Worm (Caenorhabditis elegans) whole organism, L4 larva: ENCODE data around the gene ran-1.
A peak's percentile ranks its signal among the peaks of the same experiment; 100 is the strongest.

ENCODE experiments used
- D1046.2 ChIP-seq: fragments of 200-800 bp; sonication (Bioruptor generic); IDR thresholded peaks from 2 replicates; pipeline ENCODE4 v1.3.6; 2022; ENCODE audit warnings: missing genetic modification characterization, missing compliant biosample characterization
- F10B5.3 ChIP-seq: sonication (generic microtip); optimal IDR thresholded peaks from 2 replicates; lab custom pipeline; 2016; ENCODE audit warnings: mild to moderate bottlenecking, missing genetic modification characterization, missing compliant biosample characterization
- F37D6.2 ChIP-seq: sonication (generic microtip); optimal IDR thresholded peaks from 2 replicates; lab custom pipeline; 2016; ENCODE audit warnings: mild to moderate bottlenecking, missing genetic modification characterization, missing compliant biosample characterization
- T26A8.4 ChIP-seq: fragments of 200-800 bp; sonication (Bioruptor generic); IDR thresholded peaks from 2 replicates; pipeline ENCODE4 v1.3.6; 2022; ENCODE audit warnings: missing genetic modification characterization, missing compliant biosample characterization
- Y48G9A.11 ChIP-seq: fragments of 200-800 bp; sonication (Bioruptor generic); IDR thresholded peaks from 2 replicates; pipeline ENCODE4 v1.3.6; 2022; ENCODE audit warnings: missing genetic modification reagents, missing genetic modification characterization, missing compliant biosample characterization
- Y75B8A.6 ChIP-seq: fragments of 200-800 bp; sonication (Bioruptor generic); IDR thresholded peaks from 2 replicates; pipeline ENCODE4 v1.3.6; 2022; ENCODE audit warnings: missing genetic modification reagents, missing genetic modification characterization, missing compliant biosample characterization
- aha-1 ChIP-seq: fragments of 150-350 bp; peaks from one replicate; lab custom pipeline; 2014; ENCODE audit warnings: missing biosample characterization, missing genetic modification characterization
- ama-1 ChIP-seq: fragments of 150-350 bp; optimal IDR thresholded peaks from 2 replicates; lab custom pipeline; 2014; ENCODE audit warnings: inconsistent platforms, mixed read lengths
- arid-1 ChIP-seq: fragments of 200-800 bp; sonication (Bioruptor generic); conservative IDR thresholded peaks from 2 replicates; pipeline ENCODE4 v1.3.6; 2022; ENCODE audit warnings: missing genetic modification reagents, missing genetic modification characterization, missing compliant biosample characterization
- ceh-32 ChIP-seq: sonication (generic microtip); optimal IDR thresholded peaks from 2 replicates; lab custom pipeline; 2016; ENCODE audit warnings: mild to moderate bottlenecking, missing genetic modification characterization, missing compliant biosample characterization; ENCODE audit not compliant: poor library complexity
- ceh-44 ChIP-seq: fragments of 200-800 bp; sonication (Bioruptor generic); IDR thresholded peaks from 2 replicates; pipeline ENCODE4 v1.3.6; 2022; ENCODE audit warnings: missing genetic modification reagents, missing genetic modification characterization, missing compliant biosample characterization
- ceh-82 ChIP-seq: sonication (generic microtip); optimal IDR thresholded peaks from 2 replicates; lab custom pipeline; 2017; ENCODE audit warnings: missing biosample characterization, missing genetic modification characterization
- ces-1 ChIP-seq: fragments of 150-350 bp; sonication (generic microtip); optimal IDR thresholded peaks from 4 replicates; lab custom pipeline; 2014; ENCODE audit warnings: missing biosample characterization, missing genetic modification reagents, missing genetic modification characterization
- daf-12 ChIP-seq: fragments of 150-350 bp; optimal IDR thresholded peaks from 2 replicates; lab custom pipeline; 2014; ENCODE audit warnings: missing biosample characterization, missing genetic modification reagents, missing genetic modification characterization
- daf-16 ChIP-seq, 3 experiments: sonication (generic microtip); optimal IDR thresholded peaks; 2 replicates each; lab custom pipeline; 2016 to 2017; ENCODE audit warnings: missing genetic modification characterization in 3 of 3, missing genetic modification reagents in 3 of 3, mild to moderate bottlenecking in 2 of 3, missing compliant biosample characterization in 2 of 3, missing biosample characterization in 1 of 3, moderate library complexity in 1 of 3
- daf-19 ChIP-seq: fragments of 200-800 bp; sonication (Bioruptor generic); conservative IDR thresholded peaks from 2 replicates; pipeline ENCODE4 v1.3.6; 2022; ENCODE audit warnings: missing genetic modification characterization, missing compliant biosample characterization
- duxl-1 ChIP-seq: sonication (generic microtip); optimal IDR thresholded peaks from 2 replicates; lab custom pipeline; 2016; ENCODE audit warnings: mild to moderate bottlenecking, missing genetic modification characterization, moderate library complexity, missing compliant biosample characterization; ENCODE audit not compliant: poor library complexity
- fkh-10 ChIP-seq: fragments of 150-350 bp; optimal IDR thresholded peaks from 2 replicates; lab custom pipeline; 2014; ENCODE audit warnings: missing biosample characterization, missing genetic modification reagents, missing genetic modification characterization
- fos-1 ChIP-seq: fragments of 150-350 bp; optimal IDR thresholded peaks from 2 replicates; lab custom pipeline; 2014; ENCODE audit warnings: missing biosample characterization, missing genetic modification characterization
- hlh-11 ChIP-seq: fragments of 200-800 bp; sonication (Bioruptor generic); optimal IDR thresholded peaks from 2 replicates; lab custom pipeline; 2018; ENCODE audit warnings: mild to moderate bottlenecking, missing genetic modification characterization, missing compliant biosample characterization
- lin-13 ChIP-seq: fragments of 150-350 bp; optimal IDR thresholded peaks from 2 replicates; lab custom pipeline; 2014; ENCODE audit warnings: missing biosample characterization, missing genetic modification reagents, missing genetic modification characterization
- lin-38 ChIP-seq: fragments of 200-800 bp; sonication (Bioruptor generic); IDR thresholded peaks from 2 replicates; pipeline ENCODE4 v1.3.6; 2022; ENCODE audit warnings: missing genetic modification reagents, missing genetic modification characterization, missing compliant biosample characterization
- lin-39 ChIP-seq: fragments of 150-350 bp; optimal IDR thresholded peaks from 2 replicates; lab custom pipeline; 2014; ENCODE audit warnings: missing biosample characterization, missing genetic modification reagents, missing genetic modification characterization
- lir-3 ChIP-seq: sonication (generic microtip); optimal IDR thresholded peaks from 2 replicates; lab custom pipeline; 2016; ENCODE audit warnings: mild to moderate bottlenecking, missing genetic modification characterization, missing compliant biosample characterization
- madf-5 ChIP-seq, 2 experiments: fragments of 200-800 bp; sonication (Bioruptor generic); IDR thresholded peaks; 2 replicates each; pipeline ENCODE4 v1.3.6; 2022; ENCODE audit warnings: missing compliant biosample characterization in 2 of 2, missing genetic modification characterization in 2 of 2
- mep-1 ChIP-seq: fragments of 150-350 bp; sonication (generic microtip); optimal IDR thresholded peaks from 3 replicates; lab custom pipeline; 2014; ENCODE audit warnings: missing biosample characterization, missing genetic modification characterization
- mes-2 ChIP-seq: sonication (generic microtip); optimal IDR thresholded peaks from 2 replicates; lab custom pipeline; 2016; ENCODE audit warnings: missing genotype, mild to moderate bottlenecking, missing genetic modification characterization, missing compliant biosample characterization; ENCODE audit not compliant: poor library complexity, severe bottlenecking
- mxl-3 ChIP-seq: fragments of 200-800 bp; sonication (Bioruptor generic); optimal IDR thresholded peaks from 2 replicates; lab custom pipeline; 2018; ENCODE audit warnings: mild to moderate bottlenecking, missing genetic modification characterization, missing compliant biosample characterization
- nhr-102 ChIP-seq: sonication (generic microtip); optimal IDR thresholded peaks from 2 replicates; lab custom pipeline; 2016; ENCODE audit warnings: mild to moderate bottlenecking, missing genetic modification characterization, moderate library complexity, missing compliant biosample characterization
- nhr-237 ChIP-seq: sonication (generic microtip); optimal IDR thresholded peaks from 2 replicates; lab custom pipeline; 2017; ENCODE audit warnings: missing biosample characterization, missing genetic modification characterization
- nhr-25 ChIP-seq: sonication (generic microtip); optimal IDR thresholded peaks from 2 replicates; lab custom pipeline; 2017; ENCODE audit warnings: missing genetic modification characterization, mild to moderate bottlenecking, missing compliant biosample characterization, antibody characterized with exemption, moderate library complexity, borderline replicate concordance; ENCODE audit not compliant: insufficient read depth
- nhr-41 ChIP-seq: fragments of 200-800 bp; sonication (Bioruptor generic); IDR thresholded peaks from 2 replicates; pipeline ENCODE4 v1.3.6; 2022; ENCODE audit warnings: missing genetic modification reagents, missing genetic modification characterization, missing compliant biosample characterization
- nhr-6 ChIP-seq: fragments of 150-350 bp; optimal IDR thresholded peaks from 2 replicates; lab custom pipeline; 2014; ENCODE audit warnings: missing biosample characterization, missing genetic modification characterization
- php-3 ChIP-seq: fragments of 200-800 bp; sonication (Bioruptor generic); IDR thresholded peaks from 2 replicates; pipeline ENCODE4 v1.3.6; 2022; ENCODE audit warnings: missing genetic modification reagents, missing genetic modification characterization, missing compliant biosample characterization
- skn-1 ChIP-seq: fragments of 150-350 bp; optimal IDR thresholded peaks from 2 replicates; lab custom pipeline; 2014; ENCODE audit warnings: missing biosample characterization, missing genetic modification characterization
- snpc-1.2 ChIP-seq: fragments of 200-800 bp; sonication (Bioruptor generic); IDR thresholded peaks from 2 replicates; pipeline ENCODE4 v1.3.6; 2022; ENCODE audit warnings: missing genetic modification reagents, missing genetic modification characterization, missing compliant biosample characterization
- snpc-4 ChIP-seq: fragments of 150-350 bp; optimal IDR thresholded peaks from 2 replicates; lab custom pipeline; 2014; ENCODE audit warnings: missing biosample characterization, missing genetic modification characterization
- tag-97 ChIP-seq: fragments of 200-800 bp; sonication (Bioruptor generic); IDR thresholded peaks from 2 replicates; pipeline ENCODE4 v1.3.6; 2022; ENCODE audit warnings: missing genetic modification characterization, missing compliant biosample characterization
- tra-1 ChIP-seq: fragments of 200-800 bp; sonication (Bioruptor generic); IDR thresholded peaks from 2 replicates; pipeline ENCODE4 v1.3.6; 2022; ENCODE audit warnings: missing genetic modification reagents, missing genetic modification characterization, missing compliant biosample characterization
- unc-62 ChIP-seq, 3 experiments: fragments of 150-350 bp in 1 of 3; sonication (generic microtip); optimal IDR thresholded peaks in 2 of 3; peaks in 1 of 3; 1 replicate in 1 of 3; 2 replicates in 2 of 3; lab custom pipeline; 2014 to 2017; ENCODE audit warnings: missing biosample characterization in 3 of 3, missing genetic modification characterization in 3 of 3, missing genetic modification reagents in 3 of 3, missing genotype in 1 of 3
- vab-7 ChIP-seq: fragments of 200-800 bp; sonication (Bioruptor generic); IDR thresholded peaks from 2 replicates; pipeline ENCODE4 v1.3.6; 2022; ENCODE audit warnings: missing genetic modification reagents, missing genetic modification characterization, missing compliant biosample characterization
- zfp-3 ChIP-seq: fragments of 200-800 bp; sonication (Bioruptor generic); conservative IDR thresholded peaks from 2 replicates; pipeline ENCODE4 v1.3.6; 2022; ENCODE audit warnings: missing genetic modification reagents, missing genetic modification characterization, missing compliant biosample characterization
- zip-2 ChIP-seq: fragments of 150-350 bp; optimal IDR thresholded peaks from 2 replicates; lab custom pipeline; 2014; ENCODE audit warnings: missing biosample characterization, missing genetic modification characterization

Gene ran-1

ce11 chrIII:10769693-10770092, 22.2 kb upstream of the ran-1 start:
- TF ChIP-seq lin-13 (no peak), unc-62 (GFP tag; optimal IDR thresholded peaks at IDR 0.05 in 1 of 2; lab: Kevin White, UChicago) (peak in 1 of 2 experiments; percentile 58), unc-62 (tag; optimal IDR thresholded peaks at IDR 0.05; lab: Kevin White, UChicago) (no peak), aha-1 (tag; lab: Kevin White, UChicago) (peak; percentile 79), zfp-3 (GFP tag; lab: Robert Waterston, UW) (no peak), php-3 (GFP tag; lab: Robert Waterston, UW) (no peak), duxl-1 (tag; lab: Kevin White, UChicago) (no peak)

- TF ChIP-seq mep-1 (tag; lab: Kevin White, UChicago) = peak; percentile 34
- no peak for TF ChIP-seq D1046.2
- TF ChIP-seq snpc-4 = no peak
- no peak for TF ChIP-seq fos-1 (tag; lab: Kevin White, UChicago)
- TF ChIP-seq ama-1 (lab: Kevin White, UChicago) = peak; percentile 70
- peak; percentile 81 for TF ChIP-seq aha-1 (tag; lab: Kevin White, UChicago)
- no peak for TF ChIP-seq nhr-102 (tag; lab: Kevin White, UChicago)
- TF ChIP-seq daf-16 (GFP tag; optimal IDR thresholded peaks at IDR 0.05; lab: Kevin White, UChicago) = no peak
- TF ChIP-seq daf-16 (tag; optimal IDR thresholded peaks at IDR 0.05; lab: Kevin White, UChicago) = peak; percentile 20
These were observed 15.5 kb upstream of the ran-1 start, which contains the start of gene dpy-28 for ce11 chrIII:10763032-10763431. dpy-28 (plus strand) TSS chrIII:10763131.

ce11 chrIII:10759050-10760023, 11.8 kb upstream of the ran-1 start, which contains the start of gene tasp-1:
tasp-1 (plus strand) TSS chrIII:10759307.
- TF ChIP-seq lir-3 = peak; percentile 91
- peak; percentile 98 for TF ChIP-seq skn-1 (tag; lab: Kevin White, UChicago)
- TF ChIP-seq aha-1 (tag; lab: Kevin White, UChicago) = peak; percentile 100
- TF ChIP-seq lin-39 = peak; percentile 56
- TF ChIP-seq T26A8.4 (GFP tag; lab: Robert Waterston, UW) = peak; percentile 100
- peak; percentile 100 for TF ChIP-seq nhr-6
- peak; percentile 98 for TF ChIP-seq duxl-1 (tag; lab: Kevin White, UChicago)
- peak; percentile 100 for TF ChIP-seq hlh-11 (tag; lab: Kevin White, UChicago)
- TF ChIP-seq mes-2 (tag; lab: Kevin White, UChicago) = peak; percentile 100
- TF ChIP-seq tra-1 (GFP tag; lab: Robert Waterston, UW) = peak; percentile 100
- peak; percentile 77 for TF ChIP-seq ama-1 (lab: Kevin White, UChicago)
- peak; percentile 90 for TF ChIP-seq ceh-32 (tag; lab: Kevin White, UChicago)
- peak; percentile 98 for TF ChIP-seq ceh-44 (GFP tag; lab: Robert Waterston, UW)
- TF ChIP-seq Y75B8A.6 (GFP tag; lab: Robert Waterston, UW) = peak; percentile 99
- TF ChIP-seq snpc-1.2 (GFP tag; lab: Robert Waterston, UW) = peak; percentile 93
- TF ChIP-seq nhr-41 = peak; percentile 99
- TF ChIP-seq daf-12 (tag; lab: Kevin White, UChicago) = no peak
- peak; percentile 96 for TF ChIP-seq Y48G9A.11 (GFP tag; lab: Robert Waterston, UW)
- peak; percentile 99 for TF ChIP-seq lin-38 (GFP tag; lab: Robert Waterston, UW)
- peak; percentile 91 for TF ChIP-seq F10B5.3 (tag; lab: Kevin White, UChicago)
- TF ChIP-seq nhr-237 (tag; lab: Kevin White, UChicago) = peak; percentile 87
- peak; percentile 100 for TF ChIP-seq fkh-10 (GFP tag; lab: Kevin White, UChicago)
- peak; percentile 94 for TF ChIP-seq ces-1 (GFP tag; lab: Kevin White, UChicago)
- peak; percentile 93 for TF ChIP-seq zip-2 (tag; lab: Kevin White, UChicago)
- TF ChIP-seq mxl-3 (GFP tag; lab: Kevin White, UChicago) = peak; percentile 100
- TF ChIP-seq nhr-25 = peak; percentile 99
- TF ChIP-seq daf-19 (GFP tag; lab: Robert Waterston, UW) = peak; percentile 99
- TF ChIP-seq vab-7 = peak; percentile 100
- peak; percentile 68 to 100 for TF ChIP-seq unc-62 (GFP tag; optimal IDR thresholded peaks at IDR 0.05 in 1 of 2; lab: Kevin White, UChicago)
- peak; percentile 90 for TF ChIP-seq unc-62 (tag; optimal IDR thresholded peaks at IDR 0.05; lab: Kevin White, UChicago)
- peak; percentile 99 for TF ChIP-seq madf-5 (GFP tag; IDR thresholded peaks at IDR 0.05; lab: Robert Waterston, UW)
- TF ChIP-seq tag-97 = peak; percentile 96
- peak; percentile 88 for TF ChIP-seq ceh-82 (tag; lab: Kevin White, UChicago)
- peak; percentile 98 for TF ChIP-seq F37D6.2
- peak; percentile 99 for TF ChIP-seq arid-1 (GFP tag; lab: Robert Waterston, UW)
